Worm (Caenorhabditis elegans) whole organism, late embryonic: ENCODE measurements around the gene pos-1.

ENCODE experiments used
- F13H6.1 ChIP-seq: sonication (generic microtip); optimal IDR thresholded peaks from 2 replicates; lab custom pipeline; 2016; ENCODE audit warnings: missing genetic modification characterization, missing compliant biosample characterization
- ceh-48 ChIP-seq: sonication (generic microtip); optimal IDR thresholded peaks from 2 replicates; lab custom pipeline; 2016; ENCODE audit warnings: missing genetic modification characterization, inconsistent platforms, missing compliant biosample characterization
- tbx-2 ChIP-seq: sonication (generic microtip); optimal IDR thresholded peaks from 2 replicates; lab custom pipeline; 2016; ENCODE audit warnings: missing genetic modification characterization, missing compliant biosample characterization

ce11 chrV:8375849-8376248, 38.0 kb upstream of the pos-1 start, which contains the start of gene F38E1.3:
- no peak for TF ChIP-seq F13H6.1 (tag; lab: Kevin White, UChicago)
- no peak for TF ChIP-seq tbx-2 (tag; lab: Kevin White, UChicago)
- no peak for TF ChIP-seq ceh-48 (tag; lab: Kevin White, UChicago)
